Worm (Caenorhabditis elegans): ENCODE data around the gene R10D12.8.

DNA sequence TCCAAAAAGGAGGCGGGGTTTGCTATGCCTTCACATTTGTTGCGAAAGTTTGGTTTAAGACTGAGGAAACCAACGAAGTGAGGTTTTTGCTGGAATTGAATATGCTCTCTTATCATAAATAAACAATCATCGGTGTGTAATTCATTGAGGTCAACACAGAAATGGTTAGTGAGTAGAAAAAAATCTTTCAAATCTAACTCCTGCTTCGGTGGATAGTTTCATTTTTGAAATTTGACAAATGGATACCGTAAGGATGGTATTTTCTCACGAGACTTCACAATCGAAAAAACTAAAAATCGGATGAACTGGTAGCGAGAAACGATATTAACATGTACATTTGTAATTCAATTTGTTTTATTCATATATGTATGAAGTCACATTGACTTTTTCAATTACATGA is 27.7 kb upstream of the R10D12.8 start, which contains the start of gene eol-1:
- no peak for TF ChIP-seq flh-1 (GFP tag; optimal IDR thresholded peaks at IDR 0.05)
- no peak for TF ChIP-seq blmp-1 (tag; optimal IDR thresholded peaks at IDR 0.05)
- no peak for TF ChIP-seq bed-3 (GFP tag; optimal IDR thresholded peaks at IDR 0.05)
- TF ChIP-seq snpc-4 (tag; optimal IDR thresholded peaks at IDR 0.05), result no peak

All from whole organism, mixed stage, embryonic.